Fruit fly (Drosophila melanogaster): ENCODE data around the gene BoYb.

DNA sequence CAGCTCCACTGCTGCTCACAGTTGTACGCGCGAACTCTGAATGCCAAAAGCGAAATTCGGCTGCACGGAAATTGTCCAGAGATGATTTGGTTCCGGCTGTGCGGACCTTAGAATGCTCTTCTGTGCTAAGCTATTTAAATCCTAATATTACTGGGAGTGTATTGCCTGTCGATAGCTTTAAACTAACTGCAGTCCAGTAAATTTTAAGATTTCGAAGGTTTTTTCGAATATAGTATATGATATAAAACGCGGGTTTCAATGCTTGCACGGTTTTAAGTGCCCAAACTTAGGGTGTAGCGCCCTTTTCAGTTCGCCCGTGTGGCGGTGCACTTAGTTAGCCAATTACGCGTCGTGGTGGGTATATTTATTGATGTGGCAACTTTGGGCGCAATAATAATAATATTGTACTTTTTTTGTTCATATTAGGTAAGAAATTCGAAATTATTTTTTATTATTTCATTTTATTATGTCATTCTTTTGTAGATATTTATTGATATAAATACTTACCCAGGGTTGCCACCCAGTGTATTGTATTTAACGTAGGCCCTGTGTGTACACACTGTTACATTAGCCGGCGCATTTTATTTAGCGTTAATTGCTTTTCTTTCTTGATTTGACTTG, 22.9 kb upstream of the BoYb start, which contains the start of the genes Chro and Ssl1:
- TF ChIP-seq Lpt (GFP tag; optimal IDR thresholded peaks at IDR 0.05) (peak; percentile 100), Ets21C (GFP tag; optimal IDR thresholded peaks at IDR 0.05) (peak; percentile 100), salr (GFP tag; optimal IDR thresholded peaks at IDR 0.05) (peak; percentile 100), Sox14 (GFP tag; optimal IDR thresholded peaks at IDR 0.05) (peak; percentile 100), CG11294 (GFP tag; IDR thresholded peaks at IDR 0.05) (peak; percentile 99), CG10669 (GFP tag; optimal IDR thresholded peaks at IDR 0.05) (peak; percentile 100), Smox (GFP tag; optimal IDR thresholded peaks at IDR 0.05) (peak; percentile 100), Gug (GFP tag; IDR thresholded peaks at IDR 0.05) (peak; percentile 100), OdsH (GFP tag; optimal IDR thresholded peaks at IDR 0.05) (peak; percentile 100), pdm3 (GFP tag; optimal IDR thresholded peaks at IDR 0.05) (peak; percentile 100), CG6792 (GFP tag; optimal IDR thresholded peaks at IDR 0.05) (peak; percentile 100), Hr39 (GFP tag; optimal IDR thresholded peaks at IDR 0.05) (peak; percentile 100), vri (GFP tag; optimal IDR thresholded peaks at IDR 0.05) (peak; percentile 100)
